Fruit fly (Drosophila melanogaster) whole organism, embryonic: Measurements from ENCODE around the gene Cnep1r2.

ENCODE experiments used
- BEAF-32 ChIP-seq: fragments of 200-800 bp; sonication (Bioruptor generic); optimal IDR thresholded peaks from 3 replicates; lab custom pipeline; 2017; ENCODE audit warnings: missing biosample characterization, missing genetic modification characterization, mild to moderate bottlenecking, moderate library complexity, missing genetic modification reagents
- CG10543 ChIP-seq: fragments of 200-800 bp; sonication (Bioruptor generic); optimal IDR thresholded peaks from 3 replicates; lab custom pipeline; 2017; ENCODE audit warnings: missing biosample characterization, mild to moderate bottlenecking, missing genetic modification characterization, moderate library complexity
- CG10979 ChIP-seq: fragments of 200-800 bp; sonication (Bioruptor generic); optimal IDR thresholded peaks from 2 replicates; lab custom pipeline; 2018; ENCODE audit warnings: missing biosample characterization, mild to moderate bottlenecking, missing genetic modification characterization, moderate library complexity
- CG12236 ChIP-seq: fragments of 200-800 bp; sonication (Bioruptor generic); optimal IDR thresholded peaks from 2 replicates; lab custom pipeline; 2016; ENCODE audit warnings: missing biosample characterization, missing genetic modification characterization
- CG13296 ChIP-seq: fragments of 200-800 bp; sonication (Bioruptor generic); optimal IDR thresholded peaks from 3 replicates; lab custom pipeline; 2018; ENCODE audit warnings: missing biosample characterization, mild to moderate bottlenecking, missing genetic modification characterization
- CG14667 ChIP-seq: fragments of 200-800 bp; sonication (Bioruptor generic); IDR thresholded peaks from 2 replicates; pipeline ENCODE4 v1.3.6; 2022; ENCODE audit warnings: missing biosample characterization, missing genetic modification characterization
- CG15269 ChIP-seq: fragments of 200-800 bp; sonication (Bioruptor generic); optimal IDR thresholded peaks from 2 replicates; lab custom pipeline; 2018; ENCODE audit warnings: missing biosample characterization, mild to moderate bottlenecking, missing genetic modification characterization, moderate library complexity
- CG15479 ChIP-seq: fragments of 200-800 bp; sonication (Bioruptor generic); optimal IDR thresholded peaks from 3 replicates; lab custom pipeline; 2019; ENCODE audit warnings: missing biosample characterization, mild to moderate bottlenecking, missing genetic modification characterization, moderate library complexity
- CG16779 ChIP-seq: fragments of 200-800 bp; sonication (Bioruptor generic); IDR thresholded peaks from 2 replicates; pipeline ENCODE4 v1.3.6; 2022; ENCODE audit warnings: missing biosample characterization, missing genetic modification characterization
- CG4424 ChIP-seq: fragments of 200-800 bp; sonication (Bioruptor generic); optimal IDR thresholded peaks from 3 replicates; lab custom pipeline; 2016; ENCODE audit warnings: missing biosample characterization, missing genetic modification characterization
- CG4854 ChIP-seq: fragments of 200-800 bp; sonication (Bioruptor generic); optimal IDR thresholded peaks from 2 replicates; lab custom pipeline; 2016; ENCODE audit warnings: missing biosample characterization, missing genetic modification characterization, inconsistent platforms
- CG5953 ChIP-seq: fragments of 200-800 bp; sonication (Bioruptor generic); IDR thresholded peaks from 2 replicates; pipeline ENCODE4 v1.3.6; 2022; ENCODE audit warnings: missing biosample characterization, missing genetic modification characterization
- CG6765 ChIP-seq: fragments of 200-800 bp; sonication (Bioruptor generic); optimal IDR thresholded peaks from 3 replicates; lab custom pipeline; 2017; ENCODE audit warnings: missing biosample characterization, mild to moderate bottlenecking, missing genetic modification characterization
- CG8281 ChIP-seq: fragments of 200-800 bp; sonication (Bioruptor generic); optimal IDR thresholded peaks from 2 replicates; lab custom pipeline; 2018; ENCODE audit warnings: missing biosample characterization, mild to moderate bottlenecking, missing genetic modification characterization, moderate library complexity
- CG8765 ChIP-seq: fragments of 200-800 bp; sonication (Bioruptor generic); IDR thresholded peaks from 2 replicates; pipeline ENCODE4 v1.3.6; 2022; ENCODE audit warnings: missing biosample characterization, missing genetic modification characterization
- CoRest ChIP-seq: fragments of 200-800 bp; sonication (Bioruptor generic); optimal IDR thresholded peaks from 3 replicates; lab custom pipeline; 2018; ENCODE audit warnings: missing biosample characterization, mild to moderate bottlenecking, missing genetic modification characterization, moderate library complexity
- Dbx ChIP-seq: fragments of 200-800 bp; sonication (Bioruptor generic); IDR thresholded peaks from 3 replicates; pipeline ENCODE4 v1.3.6; 2022; ENCODE audit warnings: missing biosample characterization, missing genetic modification characterization
- Dip3 ChIP-seq: fragments of 200-800 bp; sonication (Bioruptor generic); optimal IDR thresholded peaks from 3 replicates; lab custom pipeline; 2016; ENCODE audit warnings: missing biosample characterization, missing genetic modification characterization
- HHEX ChIP-seq: fragments of 200-800 bp; sonication (Bioruptor generic); optimal IDR thresholded peaks from 3 replicates; lab custom pipeline; 2017; ENCODE audit warnings: missing biosample characterization, mild to moderate bottlenecking, missing genetic modification characterization, missing genetic modification reagents
- HLH54F ChIP-seq: fragments of 200-800 bp; sonication (Bioruptor generic); optimal IDR thresholded peaks from 3 replicates; lab custom pipeline; 2016; ENCODE audit warnings: missing biosample characterization, missing genetic modification characterization
- HLHmδ ChIP-seq: fragments of 200-800 bp; sonication (Bioruptor generic); optimal IDR thresholded peaks from 2 replicates; lab custom pipeline; 2018; ENCODE audit warnings: missing biosample characterization, mild to moderate bottlenecking, missing genetic modification characterization, moderate library complexity
- Hr3 ChIP-seq: fragments of 200-800 bp; sonication (Bioruptor generic); optimal IDR thresholded peaks from 3 replicates; lab custom pipeline; 2016; ENCODE audit warnings: missing biosample characterization, missing genetic modification characterization
- Hr78 ChIP-seq, 2 experiments: fragments of 200-800 bp in 1 of 2; fragments of >200 bp in 1 of 2; sonication (Bioruptor generic) in 1 of 2; optimal IDR thresholded peaks; 2 replicates each; lab custom pipeline; 2017 to 2019; ENCODE audit warnings: missing biosample characterization in 2 of 2, missing genetic modification characterization in 2 of 2, mild to moderate bottlenecking in 1 of 2, moderate library complexity in 1 of 2
- Hsf ChIP-seq: fragments of 200-800 bp; sonication (Bioruptor generic); optimal IDR thresholded peaks from 3 replicates; lab custom pipeline; 2016; ENCODE audit warnings: missing biosample characterization, missing genetic modification characterization
- Mad ChIP-seq: fragments of 200-800 bp; sonication (Bioruptor generic); optimal IDR thresholded peaks from 2 replicates; lab custom pipeline; 2016; ENCODE audit warnings: missing biosample characterization, missing genetic modification characterization
- Max ChIP-seq: fragments of 200-800 bp; sonication (Bioruptor generic); optimal IDR thresholded peaks from 2 replicates; lab custom pipeline; 2016; ENCODE audit warnings: missing biosample characterization, mild to moderate bottlenecking, missing genetic modification characterization
- Meics ChIP-seq: fragments of 200-800 bp; sonication (Bioruptor generic); optimal IDR thresholded peaks from 2 replicates; lab custom pipeline; 2017; ENCODE audit warnings: missing biosample characterization, mild to moderate bottlenecking, missing genetic modification characterization
- NK7.1 ChIP-seq: fragments of 200-800 bp; sonication (Bioruptor generic); optimal IDR thresholded peaks from 3 replicates; lab custom pipeline; 2016; ENCODE audit warnings: missing biosample characterization, missing genetic modification characterization
- Sox100B ChIP-seq: fragments of 200-800 bp; sonication (Bioruptor generic); optimal IDR thresholded peaks from 3 replicates; lab custom pipeline; 2018; ENCODE audit warnings: missing biosample characterization, mild to moderate bottlenecking, missing genetic modification characterization
- aop ChIP-seq: fragments of 200-800 bp; sonication (Bioruptor generic); IDR thresholded peaks from 2 replicates; pipeline ENCODE4 v1.3.6; 2022; ENCODE audit warnings: missing biosample characterization, missing genetic modification characterization
- ara ChIP-seq: fragments of 200-800 bp; sonication (Bioruptor generic); IDR thresholded peaks from 2 replicates; pipeline ENCODE4 v1.3.6; 2022; ENCODE audit warnings: missing biosample characterization, missing genetic modification characterization
- az2 ChIP-seq: fragments of 200-800 bp; sonication (Bioruptor generic); optimal IDR thresholded peaks from 3 replicates; lab custom pipeline; 2016; ENCODE audit warnings: missing biosample characterization, missing genetic modification characterization
- crol ChIP-seq: fragments of 200-800 bp; sonication (Bioruptor generic); IDR thresholded peaks from 2 replicates; pipeline ENCODE4 v1.3.6; 2022; ENCODE audit warnings: missing biosample characterization, missing genetic modification characterization
- danr ChIP-seq: fragments of 200-800 bp; sonication (Bioruptor generic); IDR thresholded peaks from 2 replicates; pipeline ENCODE4 v1.3.6; 2022; ENCODE audit warnings: missing biosample characterization, missing genetic modification characterization
- disco-r ChIP-seq: fragments of 200-800 bp; sonication (Bioruptor generic); optimal IDR thresholded peaks from 2 replicates; lab custom pipeline; 2016; ENCODE audit warnings: missing biosample characterization, missing genetic modification characterization
- dm ChIP-seq: fragments of 200-800 bp; sonication (Bioruptor generic); optimal IDR thresholded peaks from 3 replicates; lab custom pipeline; 2016; ENCODE audit warnings: missing biosample characterization, missing genetic modification characterization
- fd96Cb ChIP-seq: fragments of 200-800 bp; sonication (Bioruptor generic); optimal IDR thresholded peaks from 2 replicates; lab custom pipeline; 2018; ENCODE audit warnings: missing biosample characterization, mild to moderate bottlenecking, missing genetic modification characterization, moderate library complexity
- fru ChIP-seq: fragments of >200 bp; optimal IDR thresholded peaks from 2 replicates; lab custom pipeline; 2017
- fu2 ChIP-seq: fragments of 200-800 bp; sonication (Bioruptor generic); optimal IDR thresholded peaks from 2 replicates; lab custom pipeline; 2016; ENCODE audit warnings: missing biosample characterization, missing genetic modification characterization
- h ChIP-seq: fragments of >200 bp; optimal IDR thresholded peaks from 2 replicates; lab custom pipeline; 2017
- jumu ChIP-seq: fragments of 200-800 bp; sonication (Bioruptor generic); optimal IDR thresholded peaks from 3 replicates; lab custom pipeline; 2016; ENCODE audit warnings: missing biosample characterization, missing genetic modification characterization
- kay ChIP-seq: fragments of 200-800 bp; sonication (Bioruptor generic); optimal IDR thresholded peaks from 2 replicates; lab custom pipeline; 2016; ENCODE audit warnings: missing biosample characterization, missing genetic modification characterization
- knrl ChIP-seq: fragments of 200-800 bp; sonication (Bioruptor generic); IDR thresholded peaks from 3 replicates; pipeline ENCODE4 v1.3.6; 2022; ENCODE audit warnings: missing biosample characterization, missing genetic modification characterization; ENCODE audit not compliant: partially characterized antibody
- maf-S ChIP-seq: fragments of 200-800 bp; sonication (Bioruptor generic); optimal IDR thresholded peaks from 2 replicates; lab custom pipeline; 2016; ENCODE audit warnings: missing biosample characterization, missing genetic modification characterization
- mam ChIP-seq: fragments of 200-800 bp; sonication (Bioruptor generic); optimal IDR thresholded peaks from 3 replicates; lab custom pipeline; 2016; ENCODE audit warnings: missing biosample characterization, missing genetic modification characterization
- nmo ChIP-seq: fragments of 200-800 bp; sonication (Bioruptor generic); optimal IDR thresholded peaks from 2 replicates; lab custom pipeline; 2018; ENCODE audit warnings: missing biosample characterization, mild to moderate bottlenecking, missing genetic modification characterization, moderate library complexity
- onecut ChIP-seq: fragments of 200-800 bp; sonication (Bioruptor generic); IDR thresholded peaks from 2 replicates; pipeline ENCODE4 v1.3.6; 2022; ENCODE audit warnings: missing biosample characterization, missing genetic modification characterization
- pho ChIP-seq: fragments of 200-800 bp; sonication (Bioruptor generic); optimal IDR thresholded peaks from 2 replicates; lab custom pipeline; 2016; ENCODE audit warnings: missing biosample characterization, missing genetic modification characterization
- run ChIP-seq: fragments of 200-800 bp; sonication (Bioruptor generic); optimal IDR thresholded peaks from 3 replicates; lab custom pipeline; 2018; ENCODE audit warnings: missing biosample characterization, mild to moderate bottlenecking, missing genetic modification characterization
- sima ChIP-seq: fragments of 200-800 bp; sonication (Bioruptor generic); optimal IDR thresholded peaks from 2 replicates; lab custom pipeline; 2016; ENCODE audit warnings: missing biosample characterization, missing genetic modification characterization
- trh ChIP-seq: fragments of 200-800 bp; sonication (Bioruptor generic); optimal IDR thresholded peaks from 2 replicates; lab custom pipeline; 2016; ENCODE audit warnings: missing biosample characterization, missing genetic modification characterization
- wdn ChIP-seq: fragments of 200-800 bp; sonication (Bioruptor generic); IDR thresholded peaks from 2 replicates; pipeline ENCODE4 v1.3.6; 2022; ENCODE audit warnings: missing biosample characterization, missing genetic modification characterization

Gene Cnep1r2

DNA sequence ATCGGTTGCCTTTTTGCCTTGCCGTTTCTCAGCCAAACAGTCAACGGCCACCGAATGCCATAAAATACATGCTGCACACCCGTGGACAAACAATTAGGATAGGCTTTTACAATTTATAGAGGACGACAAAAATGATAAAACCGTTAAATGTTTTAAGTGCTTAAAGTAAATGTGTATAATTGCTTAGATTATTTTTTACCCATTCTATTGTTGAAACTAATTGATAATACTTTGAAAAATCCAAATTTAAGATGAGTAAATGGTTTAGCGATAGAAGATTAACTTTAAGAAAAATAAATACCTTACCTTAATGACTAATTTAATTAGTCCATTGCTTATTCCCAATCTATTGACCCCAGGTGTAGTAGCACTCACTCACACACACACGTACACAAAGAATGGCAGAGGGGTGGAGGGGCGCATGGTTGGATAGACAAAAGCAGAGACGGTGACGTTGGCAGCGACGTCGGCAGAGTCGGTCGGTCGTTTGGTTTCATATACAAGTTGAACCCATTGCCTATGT, 40.7 kb downstream of the Cnep1r2 start (continued):
- peak; percentile 97 for TF ChIP-seq CoRest (tag; lab: Kevin White, UChicago)
- peak; percentile 93 for TF ChIP-seq Hsf (GFP tag; lab: Kevin White, UChicago)
- peak; percentile 95 for TF ChIP-seq CG10979 (tag; lab: Kevin White, UChicago)
- peak; percentile 91 for TF ChIP-seq onecut (GFP tag; lab: Robert Waterston, UW)
- peak; percentile 88 for TF ChIP-seq mam (GFP tag; lab: Kevin White, UChicago)
- peak; percentile 91 for TF ChIP-seq CG4424 (GFP tag; lab: Kevin White, UChicago)
- peak; percentile 87 for TF ChIP-seq CG5953 (GFP tag; lab: Robert Waterston, UW)
- peak; percentile 94 for TF ChIP-seq CG6765
- peak; percentile 82 for TF ChIP-seq Mad
- no peak for TF ChIP-seq HLHmδ
- peak; percentile 82 for TF ChIP-seq kay
- TF ChIP-seq Hr78 (GFP tag; optimal IDR thresholded peaks at IDR 0.05; lab: Kevin White, UChicago), result peak in 1 of 2 experiments; percentile 91
- TF ChIP-seq CG13296, result peak; percentile 96
- peak; percentile 96 for TF ChIP-seq Meics (GFP tag; lab: Kevin White, UChicago)
- TF ChIP-seq CG15479 (GFP tag; lab: Kevin White, UChicago), result peak; percentile 62
- peak; percentile 67 for TF ChIP-seq CG12236 (GFP tag; lab: Kevin White, UChicago)
- TF ChIP-seq fru, result no peak
- TF ChIP-seq h (lab: Kevin White, UChicago), result no peak
- TF ChIP-seq CG14667 (GFP tag; lab: Robert Waterston, UW), result peak; percentile 91
- peak; percentile 91 for TF ChIP-seq wdn (GFP tag; lab: Robert Waterston, UW)
- peak; percentile 91 for TF ChIP-seq Dbx
- TF ChIP-seq Max (GFP tag; lab: Kevin White, UChicago), result peak; percentile 90
- TF ChIP-seq trh (GFP tag; lab: Kevin White, UChicago), result peak; percentile 85
- TF ChIP-seq nmo, result peak; percentile 99
- TF ChIP-seq dm (GFP tag; lab: Kevin White, UChicago), result peak; percentile 79
- TF ChIP-seq ara, result peak; percentile 92
- TF ChIP-seq fd96Cb (tag; lab: Kevin White, UChicago), result peak; percentile 93
- TF ChIP-seq NK7.1, result peak; percentile 88
- TF ChIP-seq sima (GFP tag; lab: Kevin White, UChicago), result peak; percentile 79
- TF ChIP-seq crol (GFP tag; lab: Robert Waterston, UW), result peak; percentile 97
- peak; percentile 98 for TF ChIP-seq Sox100B (GFP tag; lab: Kevin White, UChicago)
- peak; percentile 91 for TF ChIP-seq disco-r (GFP tag; lab: Kevin White, UChicago)
- TF ChIP-seq maf-S (GFP tag; lab: Kevin White, UChicago), result peak; percentile 88
- TF ChIP-seq CG16779 (GFP tag; lab: Robert Waterston, UW), result peak; percentile 55; the same call in 1 of the 2 replicates
- peak; percentile 80 for TF ChIP-seq fu2 (GFP tag; lab: Kevin White, UChicago)
- no peak for TF ChIP-seq aop
- TF ChIP-seq Dip3 (GFP tag; lab: Kevin White, UChicago), result peak; percentile 87
- TF ChIP-seq CG8765 (GFP tag; lab: Robert Waterston, UW), result peak; percentile 81
- TF ChIP-seq CG15269 (tag; lab: Kevin White, UChicago), result peak; percentile 96
- TF ChIP-seq Hr3, result peak; percentile 93
- TF ChIP-seq jumu (GFP tag; lab: Kevin White, UChicago), result peak; percentile 90
- peak; percentile 86 for TF ChIP-seq HLH54F (GFP tag; lab: Kevin White, UChicago)
- TF ChIP-seq CG10543 (GFP tag; lab: Kevin White, UChicago), result peak; percentile 96
- peak; percentile 90 for TF ChIP-seq az2 (GFP tag; lab: Kevin White, UChicago)
- no peak for TF ChIP-seq knrl (GFP tag; lab: Robert Waterston, UW)
- TF ChIP-seq pho (GFP tag; lab: Kevin White, UChicago), result peak; percentile 92
- peak; percentile 88 for TF ChIP-seq CG4854 (GFP tag; lab: Kevin White, UChicago)
- peak; percentile 92 for TF ChIP-seq danr (GFP tag; lab: Robert Waterston, UW)
- peak; percentile 96 for TF ChIP-seq run (tag; lab: Kevin White, UChicago)
- TF ChIP-seq HHEX (GFP tag; lab: Kevin White, UChicago), result peak; percentile 96
- peak; percentile 76 for TF ChIP-seq CG8281 (tag; lab: Kevin White, UChicago)
- TF ChIP-seq BEAF-32 (GFP tag; lab: Kevin White, UChicago), result peak; percentile 6
